Worm (Caenorhabditis elegans): ENCODE data around the gene sfxn-1.2.
A peak's percentile ranks its signal among the peaks of the same experiment; 100 is the strongest.

sfxn-1.2 gene

DNA sequence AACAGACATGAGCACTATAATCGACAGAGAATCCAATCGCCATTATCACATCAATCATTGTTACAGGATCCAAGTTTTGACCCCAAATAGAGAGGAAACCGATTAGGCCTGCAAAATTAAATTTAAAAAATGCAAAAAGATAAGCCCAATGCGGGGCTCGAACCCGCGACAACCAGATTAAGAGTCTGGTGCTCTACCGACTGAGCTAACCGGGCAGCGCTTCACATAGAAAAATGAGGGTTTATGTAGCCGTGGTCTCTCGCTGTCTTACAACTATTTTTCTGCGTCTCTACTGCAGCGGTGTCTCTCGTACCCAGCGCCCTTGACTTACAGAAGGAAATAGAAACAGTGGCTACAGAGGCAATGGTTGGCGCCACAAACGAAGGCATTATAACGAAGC is 28.2 kb upstream of the sfxn-1.2 start (continued):
- TF ChIP-seq F23B12.7 (tag; optimal IDR thresholded peaks at IDR 0.05; ENCODE audit: insufficient read depth) (no peak), K12H6.12 (tag; optimal IDR thresholded peaks at IDR 0.05) (no peak), hlh-26 (GFP tag; conservative IDR thresholded peaks at IDR 0.05) (no peak), repo-1 (tag; optimal IDR thresholded peaks at IDR 0.05) (no peak), lin-26 (GFP tag; IDR thresholded peaks at IDR 0.05) (peak; percentile 84), unc-130 (GFP tag; optimal IDR thresholded peaks at IDR 0.05) (peak; percentile 4), ztf-3 (GFP tag; optimal IDR thresholded peaks at IDR 0.05) (no peak), ztf-6 (GFP tag; IDR thresholded peaks at IDR 0.05) (0 out of 2 replicates have a peak, but pooled peaks have one; percentile 52), lag-1 (GFP tag; IDR thresholded peaks at IDR 0.05) (no peak), dpff-1 (tag; optimal IDR thresholded peaks at IDR 0.05) (no peak), ceh-79 (tag; optimal IDR thresholded peaks at IDR 0.05) (no peak), F37B4.10 (GFP tag; IDR thresholded peaks at IDR 0.05) (no peak), ceh-40 (GFP tag; IDR thresholded peaks at IDR 0.05) (no peak), madf-8 (GFP tag; conservative IDR thresholded peaks at IDR 0.05) (peak; percentile 19; the same call in 1 of the 2 replicates), Y95B8A.8 (GFP tag; IDR thresholded peaks at IDR 0.05) (0 out of 2 replicates have a peak, but pooled peaks have one; percentile 47), dpl-1 (GFP tag; optimal IDR thresholded peaks at IDR 0.05) (no peak), rec-8 (tag; optimal IDR thresholded peaks at IDR 0.05) (peak in 1 of 2 experiments; percentile 54), egl-18 (GFP tag; IDR thresholded peaks at IDR 0.05) (no peak), nhr-90 (tag; optimal IDR thresholded peaks at IDR 0.05) (peak; percentile 80), B0261.1 (tag; optimal IDR thresholded peaks at IDR 0.05) (peak; percentile 88), lin-35 (GFP tag; optimal IDR thresholded peaks at IDR 0.05) (peak in 1 of 3 experiments; percentile 19), snpc-1.3 (tag; optimal IDR thresholded peaks at IDR 0.05; ENCODE audit: insufficient read depth) (peak; percentile 58), madf-6 (GFP tag; IDR thresholded peaks at IDR 0.05) (peak; percentile 58), T07F8.4 (tag; optimal IDR thresholded peaks at IDR 0.05) (peak; percentile 10), mxl-1 (tag; optimal IDR thresholded peaks at IDR 0.05) (peak; percentile 82), efl-1 (GFP tag; optimal IDR thresholded peaks at IDR 0.05) (no peak), akir-1 (GFP tag; optimal IDR thresholded peaks at IDR 0.05) (no peak), fkh-3 (tag; optimal IDR thresholded peaks at IDR 0.05) (peak; percentile 3), him-1 (tag; optimal IDR thresholded peaks at IDR 0.05) (peak; percentile 84), aptf-2 (GFP tag; conservative IDR thresholded peaks at IDR 0.05) (no peak), ceh-58 (GFP tag; IDR thresholded peaks at IDR 0.05) (no peak), hlh-12 (tag; optimal IDR thresholded peaks at IDR 0.05) (peak; percentile 28), ztf-28 (GFP tag; IDR thresholded peaks at IDR 0.05) (0 out of 2 replicates have a peak, but pooled peaks have one; percentile 51), F22D6.2 (tag; optimal IDR thresholded peaks at IDR 0.05) (no peak), lir-1 (GFP tag; conservative IDR thresholded peaks at IDR 0.05) (0 out of 2 replicates have a peak, but pooled peaks have one; percentile 31), madf-10 (tag; optimal IDR thresholded peaks at IDR 0.05) (no peak), snpc-3.4 (tag; optimal IDR thresholded peaks at IDR 0.05) (peak; percentile 45), sea-2 (GFP tag; IDR thresholded peaks at IDR 0.05) (no peak), ekl-4 (GFP tag; IDR thresholded peaks at IDR 0.05) (peak; percentile 59; the same call in 1 of the 2 replicates), F33H1.4 (GFP tag; IDR thresholded peaks at IDR 0.05) (peak; percentile 60), cebp-1 (GFP tag; IDR thresholded peaks at IDR 0.05) (no peak), cebp-1 (tag; optimal IDR thresholded peaks at IDR 0.05) (peak; percentile 64), sdz-38 (tag; optimal IDR thresholded peaks at IDR 0.05) (no peak), T26A5.8 (tag; optimal IDR thresholded peaks at IDR 0.05) (no peak), tbp1 (GFP tag; optimal IDR thresholded peaks at IDR 0.05) (peak; percentile 98), F49E8.2 (tag; optimal IDR thresholded peaks at IDR 0.05; ENCODE audit: insufficient read depth) (peak; percentile 32), hsf-1 (GFP tag; IDR thresholded peaks at IDR 0.05) (no peak), bed-2 (GFP tag; IDR thresholded peaks at IDR 0.05) (no peak), lsl-1 (GFP tag; optimal IDR thresholded peaks at IDR 0.05) (peak; percentile 47)

Data from whole organism, young adult.